Worm (Caenorhabditis elegans): ENCODE results near the gene srt-59.

Gene srt-59

ce11 chrIV:639167-639566, 37.7 kb upstream of the srt-59 start:
- TF ChIP-seq ceh-30 (tag; optimal IDR thresholded peaks at IDR 0.05) = no peak
- TF ChIP-seq hlh-8 (tag; optimal IDR thresholded peaks at IDR 0.05) = no peak
- TF ChIP-seq unc-42 (tag; optimal IDR thresholded peaks at IDR 0.05) = no peak
- TF ChIP-seq sox-2 (GFP tag; IDR thresholded peaks at IDR 0.05) = no peak
- TF ChIP-seq unc-86 (tag; optimal IDR thresholded peaks at IDR 0.05) = no peak
- TF ChIP-seq pax-1 (tag; optimal IDR thresholded peaks at IDR 0.05) = no peak
- no peak for TF ChIP-seq rnt-1 (tag; optimal IDR thresholded peaks at IDR 0.05)
- no peak for TF ChIP-seq hlh-6 (tag; optimal IDR thresholded peaks at IDR 0.05)
- TF ChIP-seq tbx-7 (tag; optimal IDR thresholded peaks at IDR 0.05) = no peak
- no peak for TF ChIP-seq ceh-24 (tag; optimal IDR thresholded peaks at IDR 0.05)
- TF ChIP-seq zip-5 (tag; optimal IDR thresholded peaks at IDR 0.05) = no peak
- TF ChIP-seq pha-4 (tag; optimal IDR thresholded peaks at IDR 0.05) = no peak
- no peak for TF ChIP-seq ceh-34 (tag; optimal IDR thresholded peaks at IDR 0.05)
- no peak for TF ChIP-seq ceh-2 (tag; optimal IDR thresholded peaks at IDR 0.05)
- TF ChIP-seq Y22D7AL.16 (tag; optimal IDR thresholded peaks at IDR 0.05) = no peak

ce11 chrIV:633565-633964, 32.1 kb upstream of the srt-59 start:
- TF ChIP-seq ceh-22 (tag; optimal IDR thresholded peaks at IDR 0.05) = no peak

- TF ChIP-seq pha-2 (tag; optimal IDR thresholded peaks at IDR 0.05) (no peak), fkh-6 (tag; optimal IDR thresholded peaks at IDR 0.05) (no peak)
Measured at ce11 chrIV:631869-632268, 30.4 kb upstream of the srt-59 start.

- TF ChIP-seq ceh-22 (tag; optimal IDR thresholded peaks at IDR 0.05) = no peak
Measured at ce11 chrIV:630598-630997, 29.1 kb upstream of the srt-59 start.

ce11 chrIV:627237-627636, 25.7 kb upstream of the srt-59 start, which contains the start of gene nhr-76:
TSS of gene nhr-76 (plus strand) at chrIV:627537.
- TF ChIP-seq hlh-8 (tag; optimal IDR thresholded peaks at IDR 0.05) (no peak), ahr-1 (tag; optimal IDR thresholded peaks at IDR 0.05) (no peak), ceh-45 (GFP tag; IDR thresholded peaks at IDR 0.05) (no peak), unc-3 (GFP tag; conservative IDR thresholded peaks at IDR 0.05) (no peak), unc-3 (tag; optimal IDR thresholded peaks at IDR 0.05) (no peak), mec-3 (tag; optimal IDR thresholded peaks at IDR 0.05; ENCODE audit: borderline replicate concordance) (no peak), ets-4 (tag; optimal IDR thresholded peaks at IDR 0.05) (no peak), ceh-24 (tag; optimal IDR thresholded peaks at IDR 0.05) (no peak), hlh-30 (tag; optimal IDR thresholded peaks at IDR 0.05; ENCODE audit: insufficient read depth) (no peak), rnt-1 (tag; optimal IDR thresholded peaks at IDR 0.05) (no peak), ceh-31 (tag; optimal IDR thresholded peaks at IDR 0.05) (no peak), K09A11.1 (tag; optimal IDR thresholded peaks at IDR 0.05; ENCODE audit: insufficient read depth) (no peak), ceh-48 (tag; optimal IDR thresholded peaks at IDR 0.05) (no peak), ceh-9 (tag; optimal IDR thresholded peaks at IDR 0.05) (no peak), Y22D7AL.16 (tag; optimal IDR thresholded peaks at IDR 0.05) (no peak), gmeb-2 (tag; optimal IDR thresholded peaks at IDR 0.05) (no peak)

- TF ChIP-seq fkh-10 (GFP tag; optimal IDR thresholded peaks at IDR 0.05) (no peak), T23F11.4 (GFP tag; optimal IDR thresholded peaks at IDR 0.05) (no peak), hlh-6 (tag; optimal IDR thresholded peaks at IDR 0.05) (no peak), K02D7.2 (tag; optimal IDR thresholded peaks at IDR 0.05) (no peak), ceh-2 (tag; optimal IDR thresholded peaks at IDR 0.05) (no peak), Y22D7AL.16 (tag; optimal IDR thresholded peaks at IDR 0.05) (no peak)
Measured at ce11 chrIV:625947-626548, 24.6 kb upstream of the srt-59 start.
